Worm (Caenorhabditis elegans) whole organism, L2 larva: ENCODE data around the gene F48G7.4.

ENCODE experiments used
- R02D3.7 ChIP-seq: fragments of 150-350 bp; optimal IDR thresholded peaks from 2 replicates; lab custom pipeline; 2014; ENCODE audit warnings: missing biosample characterization, missing genetic modification characterization
- alr-1 ChIP-seq: fragments of 150-350 bp; optimal IDR thresholded peaks from 2 replicates; lab custom pipeline; 2014; ENCODE audit warnings: missing biosample characterization, missing genetic modification characterization
- zag-1 ChIP-seq: fragments of 150-350 bp; optimal IDR thresholded peaks from 2 replicates; lab custom pipeline; 2014; ENCODE audit warnings: missing biosample characterization, missing genetic modification characterization
- ztf-11 ChIP-seq: sonication (generic microtip); optimal IDR thresholded peaks from 2 replicates; lab custom pipeline; 2017; ENCODE audit warnings: missing biosample characterization, missing genetic modification characterization

DNA sequence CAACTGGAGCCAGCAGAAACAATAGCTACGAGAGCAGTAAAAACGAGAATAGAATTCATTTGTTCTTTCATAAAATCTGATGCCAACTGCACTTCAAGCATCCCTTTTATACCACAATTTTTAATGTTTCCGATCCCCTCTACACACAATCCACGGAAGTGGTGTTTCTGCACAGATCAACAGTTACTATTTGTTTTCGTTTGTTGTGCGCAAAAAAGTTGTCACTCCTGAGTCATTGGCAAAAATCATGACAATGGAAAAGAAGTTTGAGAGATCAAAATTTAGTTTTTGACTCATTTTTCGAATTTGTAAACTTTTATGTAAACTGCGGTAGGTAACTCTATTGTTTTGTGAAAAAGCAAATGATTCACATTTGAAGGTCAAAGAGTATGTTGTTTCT is 15.1 kb upstream of the F48G7.4 start, which contains the start of gene srlf-37:
- TF ChIP-seq zag-1 (tag; lab: Kevin White, UChicago) (no peak), alr-1 (tag; lab: Kevin White, UChicago) (no peak), ztf-11 (tag; lab: Kevin White, UChicago) (no peak), R02D3.7 (tag; lab: Kevin White, UChicago) (no peak)
